Worm (Caenorhabditis elegans): ENCODE data around the gene scd-2.

DNA sequence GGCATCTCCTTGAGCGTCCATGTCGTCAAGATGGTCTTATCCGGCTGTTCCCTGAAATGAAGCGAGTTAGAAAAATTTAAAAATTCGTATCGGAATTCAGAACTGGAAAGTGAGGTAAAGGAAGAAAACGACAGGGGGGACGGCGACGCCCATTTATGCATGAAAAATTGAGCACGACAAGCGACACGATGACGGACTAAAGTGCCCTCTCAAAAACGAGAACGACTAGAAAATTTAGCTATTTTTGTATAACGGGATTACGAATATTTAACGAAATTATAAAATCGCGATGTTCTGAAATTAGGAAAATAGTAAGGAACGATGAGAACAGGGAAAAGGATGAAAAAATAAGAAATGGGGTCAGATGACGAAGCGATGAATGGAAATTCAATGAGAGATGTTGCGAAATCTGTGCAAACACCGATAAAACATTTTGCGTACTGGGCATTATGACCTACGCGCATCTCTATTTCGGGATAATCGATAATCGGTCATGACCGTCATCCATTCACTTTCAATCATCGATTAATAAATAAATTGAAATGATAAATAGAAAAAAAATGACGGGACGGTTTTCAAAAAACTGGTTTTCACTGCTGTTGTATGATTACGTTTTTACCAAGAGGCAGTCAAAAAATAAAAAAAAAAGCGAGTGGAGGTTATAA lies 23.6 kb downstream of the scd-2 start, which contains the start of gene snb-1:
- TF ChIP-seq ama-1 (optimal IDR thresholded peaks at IDR 0.05) = no peak
- no peak for TF ChIP-seq hmg-4 (GFP tag; optimal IDR thresholded peaks at IDR 0.05)
- TF ChIP-seq aly-1 (tag; optimal IDR thresholded peaks at IDR 0.05) = no peak
- no peak for TF ChIP-seq hmbx-1 (tag; optimal IDR thresholded peaks at IDR 0.05)
- no peak for TF ChIP-seq ets-7 (tag; optimal IDR thresholded peaks at IDR 0.05)
- no peak for TF ChIP-seq scrt-1 (GFP tag; IDR thresholded peaks at IDR 0.05)
- no peak for TF ChIP-seq tbx-11 (GFP tag; IDR thresholded peaks at IDR 0.05)
- no peak for TF ChIP-seq B0310.2 (tag; optimal IDR thresholded peaks at IDR 0.05)
- TF ChIP-seq F13C5.2 (tag; optimal IDR thresholded peaks at IDR 0.05) = no peak

Data from whole organism, early embryonic.